Worm (Caenorhabditis elegans) whole organism, L4 larva: ENCODE measurements around the gene akap-1.

Experiments
- R02D3.7 ChIP-seq: fragments of 150-350 bp; sonication (generic microtip); optimal IDR thresholded peaks from 3 replicates; lab custom pipeline; 2014; ENCODE audit warnings: missing biosample characterization, missing genetic modification characterization
- Y5F2A.4 ChIP-seq: fragments of 200-800 bp; sonication (Bioruptor generic); optimal IDR thresholded peaks from 2 replicates; lab custom pipeline; 2018; ENCODE audit warnings: mild to moderate bottlenecking, missing genetic modification characterization, missing compliant biosample characterization
- Y75B8A.6 ChIP-seq: fragments of 200-800 bp; sonication (Bioruptor generic); IDR thresholded peaks from 2 replicates; pipeline ENCODE4 v1.3.6; 2022; ENCODE audit warnings: missing genetic modification reagents, missing genetic modification characterization, missing compliant biosample characterization
- ZK546.5 ChIP-seq, 2 experiments: sonication (generic microtip); optimal IDR thresholded peaks; 2 replicates each; lab custom pipeline; 2017; ENCODE audit warnings: missing biosample characterization in 2 of 2, missing genetic modification characterization in 2 of 2
- aha-1 ChIP-seq: fragments of 150-350 bp; peaks from one replicate; lab custom pipeline; 2014; ENCODE audit warnings: missing biosample characterization, missing genetic modification characterization
- ama-1 ChIP-seq: fragments of 150-350 bp; optimal IDR thresholded peaks from 2 replicates; lab custom pipeline; 2014; ENCODE audit warnings: inconsistent platforms, mixed read lengths
- ceh-44 ChIP-seq: fragments of 200-800 bp; sonication (Bioruptor generic); IDR thresholded peaks from 2 replicates; pipeline ENCODE4 v1.3.6; 2022; ENCODE audit warnings: missing genetic modification reagents, missing genetic modification characterization, missing compliant biosample characterization
- ceh-62 ChIP-seq: sonication (generic microtip); optimal IDR thresholded peaks from 2 replicates; lab custom pipeline; 2017; ENCODE audit warnings: missing biosample characterization, missing genetic modification characterization
- cey-2 ChIP-seq: sonication (generic microtip); optimal IDR thresholded peaks from 3 replicates; lab custom pipeline; 2017; ENCODE audit warnings: missing genetic modification characterization, mild to moderate bottlenecking, missing compliant biosample characterization, antibody characterized with exemption, borderline replicate concordance; ENCODE audit not compliant: insufficient read depth
- daf-12 ChIP-seq: fragments of 150-350 bp; optimal IDR thresholded peaks from 2 replicates; lab custom pipeline; 2014; ENCODE audit warnings: missing biosample characterization, missing genetic modification reagents, missing genetic modification characterization
- daf-16 ChIP-seq, 3 experiments: sonication (generic microtip); optimal IDR thresholded peaks; 2 replicates each; lab custom pipeline; 2016 to 2017; ENCODE audit warnings: missing genetic modification characterization in 3 of 3, missing genetic modification reagents in 3 of 3, mild to moderate bottlenecking in 2 of 3, missing compliant biosample characterization in 2 of 3, missing biosample characterization in 1 of 3, moderate library complexity in 1 of 3
- dve-1 ChIP-seq: sonication (generic microtip); optimal IDR thresholded peaks from 2 replicates; lab custom pipeline; 2017; ENCODE audit warnings: antibody characterized with exemption, mild to moderate bottlenecking, missing genetic modification characterization, missing compliant biosample characterization; ENCODE audit not compliant: insufficient read depth
- egl-27 ChIP-seq: sonication (generic microtip); optimal IDR thresholded peaks from 3 replicates; lab custom pipeline; 2017; ENCODE audit warnings: missing biosample characterization, missing genetic modification reagents, missing genetic modification characterization
- fkh-10 ChIP-seq: fragments of 150-350 bp; optimal IDR thresholded peaks from 2 replicates; lab custom pipeline; 2014; ENCODE audit warnings: missing biosample characterization, missing genetic modification reagents, missing genetic modification characterization
- hlh-11 ChIP-seq: fragments of 200-800 bp; sonication (Bioruptor generic); optimal IDR thresholded peaks from 2 replicates; lab custom pipeline; 2018; ENCODE audit warnings: mild to moderate bottlenecking, missing genetic modification characterization, missing compliant biosample characterization
- hlh-30 ChIP-seq: sonication (generic microtip); optimal IDR thresholded peaks from 2 replicates; lab custom pipeline; 2017; ENCODE audit warnings: antibody characterized with exemption, mild to moderate bottlenecking, missing genetic modification characterization, missing compliant biosample characterization; ENCODE audit not compliant: insufficient read depth
- jun-1 ChIP-seq: fragments of 150-350 bp; optimal IDR thresholded peaks from 2 replicates; lab custom pipeline; 2014; ENCODE audit warnings: missing biosample characterization, missing genetic modification reagents, missing genetic modification characterization
- lin-1 ChIP-seq: fragments of 200-800 bp; sonication (Bioruptor generic); IDR thresholded peaks from 2 replicates; pipeline ENCODE4 v1.3.6; 2022; ENCODE audit warnings: missing genetic modification reagents, missing genetic modification characterization, missing compliant biosample characterization
- lin-38 ChIP-seq: fragments of 200-800 bp; sonication (Bioruptor generic); IDR thresholded peaks from 2 replicates; pipeline ENCODE4 v1.3.6; 2022; ENCODE audit warnings: missing genetic modification reagents, missing genetic modification characterization, missing compliant biosample characterization
- lsy-2 ChIP-seq, 2 experiments: fragments of 150-350 bp in 1 of 2; sonication (generic microtip) in 1 of 2; optimal IDR thresholded peaks; 2 replicates each; lab custom pipeline; 2014 to 2017; ENCODE audit warnings: missing biosample characterization in 2 of 2, missing genetic modification characterization in 2 of 2
- madf-5 ChIP-seq, 2 experiments: fragments of 200-800 bp; sonication (Bioruptor generic); IDR thresholded peaks; 2 replicates each; pipeline ENCODE4 v1.3.6; 2022; ENCODE audit warnings: missing compliant biosample characterization in 2 of 2, missing genetic modification characterization in 2 of 2
- mdl-1 ChIP-seq, 2 experiments: fragments of 150-350 bp in 1 of 2; sonication (generic microtip) in 1 of 2; optimal IDR thresholded peaks; 2 replicates each; lab custom pipeline; 2014 to 2017; ENCODE audit warnings: missing biosample characterization in 2 of 2, missing genetic modification characterization in 2 of 2
- mdt-29 ChIP-seq: fragments of 200-800 bp; sonication (Bioruptor generic); IDR thresholded peaks from 2 replicates; pipeline ENCODE4 v1.3.6; 2022; ENCODE audit warnings: missing genetic modification reagents, missing genetic modification characterization, missing compliant biosample characterization
- mxl-2 ChIP-seq: fragments of 200-800 bp; sonication (Bioruptor generic); conservative IDR thresholded peaks from 2 replicates; pipeline ENCODE4 v1.3.6; 2022; ENCODE audit warnings: missing genetic modification reagents, missing genetic modification characterization, missing compliant biosample characterization
- nhr-10 ChIP-seq: fragments of 150-350 bp; optimal IDR thresholded peaks from 2 replicates; lab custom pipeline; 2014; ENCODE audit warnings: missing biosample characterization, missing genetic modification characterization
- nhr-102 ChIP-seq: sonication (generic microtip); optimal IDR thresholded peaks from 2 replicates; lab custom pipeline; 2016; ENCODE audit warnings: mild to moderate bottlenecking, missing genetic modification characterization, moderate library complexity, missing compliant biosample characterization
- nhr-11 ChIP-seq: fragments of 150-350 bp; optimal IDR thresholded peaks from 2 replicates; lab custom pipeline; 2014; ENCODE audit warnings: missing biosample characterization, missing genetic modification characterization
- nhr-237 ChIP-seq: sonication (generic microtip); optimal IDR thresholded peaks from 2 replicates; lab custom pipeline; 2017; ENCODE audit warnings: missing biosample characterization, missing genetic modification characterization
- nhr-48 ChIP-seq: sonication (generic microtip); optimal IDR thresholded peaks from 2 replicates; lab custom pipeline; 2016; ENCODE audit warnings: mild to moderate bottlenecking, missing genetic modification characterization, missing compliant biosample characterization
- nhr-6 ChIP-seq: fragments of 150-350 bp; optimal IDR thresholded peaks from 2 replicates; lab custom pipeline; 2014; ENCODE audit warnings: missing biosample characterization, missing genetic modification characterization
- php-3 ChIP-seq: fragments of 200-800 bp; sonication (Bioruptor generic); IDR thresholded peaks from 2 replicates; pipeline ENCODE4 v1.3.6; 2022; ENCODE audit warnings: missing genetic modification reagents, missing genetic modification characterization, missing compliant biosample characterization
- pqm-1 ChIP-seq: sonication (generic microtip); optimal IDR thresholded peaks from 2 replicates; lab custom pipeline; 2017; ENCODE audit warnings: missing biosample characterization, missing genetic modification characterization
- skn-1 ChIP-seq: fragments of 150-350 bp; optimal IDR thresholded peaks from 2 replicates; lab custom pipeline; 2014; ENCODE audit warnings: missing biosample characterization, missing genetic modification characterization
- unc-62 ChIP-seq, 3 experiments: fragments of 150-350 bp in 1 of 3; sonication (generic microtip); optimal IDR thresholded peaks in 2 of 3; peaks in 1 of 3; 1 replicate in 1 of 3; 2 replicates in 2 of 3; lab custom pipeline; 2014 to 2017; ENCODE audit warnings: missing biosample characterization in 3 of 3, missing genetic modification characterization in 3 of 3, missing genetic modification reagents in 3 of 3, missing genotype in 1 of 3
- zip-11 ChIP-seq: fragments of 200-800 bp; sonication (Bioruptor generic); IDR thresholded peaks from 2 replicates; pipeline ENCODE4 v1.3.6; 2022; ENCODE audit warnings: missing genetic modification characterization, missing compliant biosample characterization
- zip-2 ChIP-seq: fragments of 150-350 bp; optimal IDR thresholded peaks from 2 replicates; lab custom pipeline; 2014; ENCODE audit warnings: missing biosample characterization, missing genetic modification characterization
- ztf-11 ChIP-seq: fragments of 150-350 bp; optimal IDR thresholded peaks from 2 replicates; lab custom pipeline; 2014; ENCODE audit warnings: missing biosample characterization, missing genetic modification characterization

Gene akap-1

ce11 chrIII:6398124-6398523, 44.9 kb downstream of the akap-1 start:
- TF ChIP-seq ceh-44 (GFP tag; lab: Robert Waterston, UW) (no peak), mxl-2 (GFP tag; lab: Robert Waterston, UW) (no peak), pqm-1 (no peak), aha-1 (peak; percentile 65), Y5F2A.4 (no peak), egl-27 (tag; lab: Kevin White, UChicago) (no peak), dve-1 (tag; lab: Kevin White, UChicago) (no peak), nhr-6 (tag; lab: Kevin White, UChicago) (no peak), lin-38 (GFP tag; lab: Robert Waterston, UW) (no peak), Y75B8A.6 (GFP tag; lab: Robert Waterston, UW) (no peak), daf-16 (GFP tag; optimal IDR thresholded peaks at IDR 0.05; lab: Kevin White, UChicago) (peak in 1 of 2 experiments; percentile 72), daf-16 (tag; optimal IDR thresholded peaks at IDR 0.05; lab: Kevin White, UChicago) (no peak), nhr-237 (no peak), nhr-11 (tag; lab: Kevin White, UChicago) (peak; percentile 63), mdt-29 (no peak)

ce11 chrIII:6399424-6399823, 46.2 kb downstream of the akap-1 start:
- TF ChIP-seq fkh-10, result peak; percentile 73
- no peak for TF ChIP-seq madf-5 (GFP tag; IDR thresholded peaks at IDR 0.05; lab: Robert Waterston, UW)
- no peak for TF ChIP-seq skn-1 (tag; lab: Kevin White, UChicago)
- no peak for TF ChIP-seq php-3 (GFP tag; lab: Robert Waterston, UW)
- TF ChIP-seq mdl-1 (tag; optimal IDR thresholded peaks at IDR 0.05; lab: Kevin White, UChicago), result no peak
- no peak for TF ChIP-seq pqm-1
- TF ChIP-seq nhr-102 (tag; lab: Kevin White, UChicago), result no peak
- no peak for TF ChIP-seq ztf-11 (tag; lab: Kevin White, UChicago)

- TF ChIP-seq lsy-2 (tag; optimal IDR thresholded peaks at IDR 0.05; lab: Kevin White, UChicago) (no peak), nhr-48 (tag; lab: Kevin White, UChicago) (no peak), ZK546.5 (tag; optimal IDR thresholded peaks at IDR 0.05; lab: Kevin White, UChicago) (no peak), nhr-10 (no peak), aha-1 (no peak), hlh-30 (no peak), ceh-62 (no peak), cey-2 (tag; lab: Kevin White, UChicago) (no peak), mxl-2 (GFP tag; lab: Robert Waterston, UW) (no peak), jun-1 (no peak), daf-12 (tag; lab: Kevin White, UChicago) (no peak), unc-62 (GFP tag; optimal IDR thresholded peaks at IDR 0.05 in 1 of 2; lab: Kevin White, UChicago) (peak in 1 of 2 experiments; percentile 74), unc-62 (tag; optimal IDR thresholded peaks at IDR 0.05; lab: Kevin White, UChicago) (no peak), hlh-11 (tag; lab: Kevin White, UChicago) (peak; percentile 35), daf-16 (GFP tag; optimal IDR thresholded peaks at IDR 0.05; lab: Kevin White, UChicago) (peak in 1 of 2 experiments; percentile 64), daf-16 (tag; optimal IDR thresholded peaks at IDR 0.05; lab: Kevin White, UChicago) (no peak), lin-1 (no peak), R02D3.7 (tag; lab: Kevin White, UChicago) (no peak), zip-11 (GFP tag; lab: Robert Waterston, UW) (no peak), ama-1 (no peak), zip-2 (tag; lab: Kevin White, UChicago) (no peak), ztf-11 (tag; lab: Kevin White, UChicago) (no peak)
- TF ChIP-seq, all 104 proteins: peak for 3
Observed at ce11 chrIII:6402346-6402745, 49.2 kb downstream of the akap-1 start.
